Worm (Caenorhabditis elegans) whole organism, L1 larva: Measurements from ENCODE around the gene F35C11.5.

Experiments
- C34B4.2 ChIP-seq: sonication (generic microtip); optimal IDR thresholded peaks from 2 replicates; lab custom pipeline; 2017; ENCODE audit warnings: mild to moderate bottlenecking, missing genetic modification characterization, missing compliant biosample characterization
- ceh-63 ChIP-seq: fragments of 200-800 bp; sonication (Bioruptor generic); optimal IDR thresholded peaks from 2 replicates; lab custom pipeline; 2018; ENCODE audit warnings: mild to moderate bottlenecking, missing genetic modification characterization, missing compliant biosample characterization
- hlh-17 ChIP-seq: fragments of 200-800 bp; sonication (Bioruptor generic); optimal IDR thresholded peaks from 2 replicates; lab custom pipeline; 2018; ENCODE audit warnings: missing genetic modification characterization, mild to moderate bottlenecking, missing compliant biosample characterization, moderate library complexity, borderline replicate concordance
- mdl-1 ChIP-seq, 2 experiments: fragments of 150-350 bp; optimal IDR thresholded peaks; 2 replicates each; lab custom pipeline; 2014 to 2017; ENCODE audit warnings: missing biosample characterization in 2 of 2, missing genetic modification characterization in 2 of 2, inconsistent platforms in 1 of 2
- nhr-11 ChIP-seq: fragments of 150-350 bp; optimal IDR thresholded peaks from 2 replicates; lab custom pipeline; 2014; ENCODE audit warnings: missing biosample characterization, missing genetic modification characterization
- nhr-28 ChIP-seq: fragments of 150-350 bp; optimal IDR thresholded peaks from 2 replicates; lab custom pipeline; 2014; ENCODE audit warnings: missing biosample characterization, missing genetic modification characterization
- skn-1 ChIP-seq: fragments of 150-350 bp; optimal IDR thresholded peaks from 2 replicates; lab custom pipeline; 2014; ENCODE audit warnings: missing biosample characterization, missing genetic modification characterization
- unc-30 ChIP-seq: sonication (generic microtip); optimal IDR thresholded peaks from 2 replicates; lab custom pipeline; 2017; ENCODE audit warnings: missing biosample characterization, missing genetic modification characterization

DNA sequence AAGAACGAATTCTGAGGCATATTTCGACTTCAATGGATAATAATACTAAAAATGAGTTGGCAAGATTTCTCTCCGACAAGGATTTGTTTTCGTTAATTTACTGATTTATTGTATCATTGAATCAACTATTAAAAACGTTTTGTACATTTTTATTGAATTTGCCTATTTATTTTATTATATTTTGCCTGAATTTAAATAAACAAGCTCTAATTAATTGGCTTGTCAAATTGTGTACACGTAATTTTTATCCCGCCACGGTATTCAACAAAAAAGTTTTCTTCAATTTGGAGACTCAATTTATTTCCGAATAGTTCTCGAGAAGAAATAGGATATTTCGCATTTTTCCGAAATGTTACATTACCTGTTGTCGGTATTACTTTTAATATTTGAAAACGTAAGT is 21.1 kb upstream of the F35C11.5 start, which contains the start of gene M110.7:
- TF ChIP-seq skn-1 (no peak), hlh-17 (no peak), mdl-1 (tag; optimal IDR thresholded peaks at IDR 0.05; lab: Kevin White, UChicago) (no peak), nhr-28 (tag; lab: Kevin White, UChicago) (no peak), unc-30 (tag; lab: Kevin White, UChicago) (no peak), nhr-11 (tag; lab: Kevin White, UChicago) (no peak), C34B4.2 (tag; lab: Kevin White, UChicago) (no peak), ceh-63 (GFP tag; lab: Kevin White, UChicago) (no peak)
